Worm (Caenorhabditis elegans) whole organism, late embryonic: Measurements from ENCODE around the gene F36A4.4.

Source experiments
- ceh-9 ChIP-seq: sonication (generic microtip); optimal IDR thresholded peaks from 2 replicates; lab custom pipeline; 2016; ENCODE audit warnings: mild to moderate bottlenecking, missing genetic modification characterization, inconsistent platforms, missing compliant biosample characterization
- sox-4 ChIP-seq: sonication (generic microtip); optimal IDR thresholded peaks from 2 replicates; lab custom pipeline; 2017; ENCODE audit warnings: mild to moderate bottlenecking, missing genetic modification characterization, inconsistent platforms, missing compliant biosample characterization
- ztf-16 ChIP-seq: sonication (generic microtip); optimal IDR thresholded peaks from 2 replicates; lab custom pipeline; 2017; ENCODE audit warnings: missing genetic modification characterization, missing compliant biosample characterization

ce11 chrIV:4270925-4271324, 3.5 kb downstream of the F36A4.4 start, which contains the start of gene F36A4.2:
- TF ChIP-seq sox-4 (tag; lab: Kevin White, UChicago) = no peak
- TF ChIP-seq ztf-16 = no peak
- TF ChIP-seq ceh-9 (tag; lab: Kevin White, UChicago) = no peak
